Worm (Caenorhabditis elegans) whole organism, L1 larva: ENCODE data around the gene K10C8.4.

Experiments
- C04F5.9 ChIP-seq: sonication (generic microtip); optimal IDR thresholded peaks from 2 replicates; lab custom pipeline; 2016; ENCODE audit warnings: missing genetic modification characterization, missing compliant biosample characterization
- C16A3.4 ChIP-seq: fragments of 150-350 bp; optimal IDR thresholded peaks from 2 replicates; lab custom pipeline; 2014; ENCODE audit warnings: missing biosample characterization, missing genetic modification characterization
- C34B4.2 ChIP-seq: sonication (generic microtip); optimal IDR thresholded peaks from 2 replicates; lab custom pipeline; 2017; ENCODE audit warnings: mild to moderate bottlenecking, missing genetic modification characterization, missing compliant biosample characterization
- F16B12.6 ChIP-seq: fragments of 150-350 bp; optimal IDR thresholded peaks from 2 replicates; lab custom pipeline; 2014; ENCODE audit warnings: missing biosample characterization, missing genetic modification characterization
- Y116A8C.19 ChIP-seq: sonication (generic microtip); optimal IDR thresholded peaks from 2 replicates; lab custom pipeline; 2016; ENCODE audit warnings: missing compliant biosample characterization, missing genetic modification characterization, borderline replicate concordance
- ama-1 ChIP-seq: fragments of 150-350 bp; optimal IDR thresholded peaks from 2 replicates; lab custom pipeline; 2014
- blmp-1 ChIP-seq: fragments of 150-350 bp; optimal IDR thresholded peaks from 2 replicates; lab custom pipeline; 2014; ENCODE audit warnings: missing biosample characterization, missing genetic modification characterization
- ceh-63 ChIP-seq: fragments of 200-800 bp; sonication (Bioruptor generic); optimal IDR thresholded peaks from 2 replicates; lab custom pipeline; 2018; ENCODE audit warnings: mild to moderate bottlenecking, missing genetic modification characterization, missing compliant biosample characterization
- ceh-8 ChIP-seq: fragments of 200-800 bp; sonication (Bioruptor generic); optimal IDR thresholded peaks from 2 replicates; lab custom pipeline; 2018; ENCODE audit warnings: mild to moderate bottlenecking, missing genetic modification characterization, moderate library complexity, missing compliant biosample characterization
- ces-1 ChIP-seq: fragments of 150-350 bp; optimal IDR thresholded peaks from 2 replicates; lab custom pipeline; 2014; ENCODE audit warnings: missing biosample characterization, missing genetic modification reagents, missing genetic modification characterization
- dsc-1 ChIP-seq: sonication (generic microtip); optimal IDR thresholded peaks from 2 replicates; lab custom pipeline; 2016; ENCODE audit warnings: mild to moderate bottlenecking, missing genetic modification characterization, missing compliant biosample characterization
- efl-1 ChIP-seq, 4 experiments: fragments of 150-350 bp; optimal IDR thresholded peaks in 3 of 4; peaks in 1 of 4; 1 replicate in 1 of 4; 2 replicates in 3 of 4; lab custom pipeline; 2014; ENCODE audit warnings: missing biosample characterization in 2 of 4, missing genetic modification characterization in 2 of 4, missing genetic modification reagents in 2 of 4
- efl-3 ChIP-seq: fragments of 200-800 bp; sonication (Bioruptor generic); optimal IDR thresholded peaks from 2 replicates; lab custom pipeline; 2018; ENCODE audit warnings: mild to moderate bottlenecking, missing genetic modification characterization, missing compliant biosample characterization
- egl-13 ChIP-seq: sonication (generic microtip); optimal IDR thresholded peaks from 2 replicates; lab custom pipeline; 2016; ENCODE audit warnings: missing genotype, missing genetic modification reagents, missing genetic modification characterization, missing compliant biosample characterization
- elt-2 ChIP-seq: sonication (generic microtip); optimal IDR thresholded peaks from 2 replicates; lab custom pipeline; 2016; ENCODE audit warnings: missing genetic modification characterization, mild to moderate bottlenecking, inconsistent platforms, missing compliant biosample characterization, missing genetic modification reagents
- elt-3 ChIP-seq, 6 experiments: fragments of 150-350 bp in 1 of 6; sonication (generic microtip); optimal IDR thresholded peaks; 2 replicates each; lab custom pipeline; 2017 to 2018; ENCODE audit warnings: missing biosample characterization in 6 of 6, missing genetic modification characterization in 6 of 6, inconsistent platforms in 1 of 6
- fkh-8 ChIP-seq: sonication (generic microtip); optimal IDR thresholded peaks from 2 replicates; lab custom pipeline; 2016; ENCODE audit warnings: mild to moderate bottlenecking, missing genetic modification characterization, missing compliant biosample characterization
- hlh-4 ChIP-seq: sonication (generic microtip); optimal IDR thresholded peaks from 2 replicates; lab custom pipeline; 2016; ENCODE audit warnings: mild to moderate bottlenecking, missing genetic modification characterization, missing compliant biosample characterization
- jun-1 ChIP-seq: fragments of 150-350 bp; optimal IDR thresholded peaks from 2 replicates; lab custom pipeline; 2014; ENCODE audit warnings: missing biosample characterization, missing genetic modification reagents, missing genetic modification characterization
- lin-14 ChIP-seq: fragments of 200-800 bp; sonication (Bioruptor generic); optimal IDR thresholded peaks from 2 replicates; lab custom pipeline; 2018; ENCODE audit warnings: mild to moderate bottlenecking, missing genetic modification characterization, moderate library complexity, missing compliant biosample characterization
- lin-35 ChIP-seq, 2 experiments: fragments of 150-350 bp; optimal IDR thresholded peaks; 2 replicates each; lab custom pipeline; 2014; ENCODE audit warnings: missing biosample characterization in 2 of 2, missing genetic modification characterization in 2 of 2, missing genetic modification reagents in 2 of 2
- lsy-2 ChIP-seq, 2 experiments: fragments of 150-350 bp; optimal IDR thresholded peaks; 2 replicates each; lab custom pipeline; 2014; ENCODE audit warnings: missing biosample characterization in 2 of 2, missing genetic modification characterization in 2 of 2
- mdl-1 ChIP-seq, 2 experiments: fragments of 150-350 bp; optimal IDR thresholded peaks; 2 replicates each; lab custom pipeline; 2014 to 2017; ENCODE audit warnings: missing biosample characterization in 2 of 2, missing genetic modification characterization in 2 of 2, inconsistent platforms in 1 of 2
- mef-2 ChIP-seq: fragments of 150-350 bp; optimal IDR thresholded peaks from 2 replicates; lab custom pipeline; 2014; ENCODE audit warnings: missing biosample characterization, missing genetic modification characterization
- mep-1 ChIP-seq: fragments of 150-350 bp; optimal IDR thresholded peaks from 2 replicates; lab custom pipeline; 2014; ENCODE audit warnings: missing biosample characterization, missing genetic modification characterization
- nhr-11 ChIP-seq: fragments of 150-350 bp; optimal IDR thresholded peaks from 2 replicates; lab custom pipeline; 2014; ENCODE audit warnings: missing biosample characterization, missing genetic modification characterization
- nhr-12 ChIP-seq: sonication (generic microtip); optimal IDR thresholded peaks from 2 replicates; lab custom pipeline; 2017; ENCODE audit warnings: missing biosample characterization, missing genetic modification characterization
- nhr-20 ChIP-seq: sonication (generic microtip); optimal IDR thresholded peaks from 2 replicates; lab custom pipeline; 2016; ENCODE audit warnings: mild to moderate bottlenecking, missing genetic modification characterization, missing compliant biosample characterization
- nhr-71 ChIP-seq: sonication (generic microtip); optimal IDR thresholded peaks from 2 replicates; lab custom pipeline; 2016; ENCODE audit warnings: mild to moderate bottlenecking, missing genetic modification characterization, moderate library complexity, missing compliant biosample characterization
- nhr-85 ChIP-seq: sonication (generic microtip); peaks from one replicate; lab custom pipeline; 2016; ENCODE audit warnings: missing genetic modification characterization, inconsistent platforms, missing compliant biosample characterization
- nhr-90 ChIP-seq: sonication (generic microtip); optimal IDR thresholded peaks from 2 replicates; lab custom pipeline; 2016; ENCODE audit warnings: mild to moderate bottlenecking, missing genetic modification characterization, missing compliant biosample characterization; ENCODE audit not compliant: poor library complexity
- pag-3 ChIP-seq: sonication (generic microtip); optimal IDR thresholded peaks from 2 replicates; lab custom pipeline; 2017; ENCODE audit warnings: missing genetic modification characterization, mild to moderate bottlenecking, missing compliant biosample characterization, antibody characterized with exemption, borderline replicate concordance; ENCODE audit not compliant: insufficient read depth
- snpc-4 ChIP-seq: fragments of 150-350 bp; optimal IDR thresholded peaks from 2 replicates; lab custom pipeline; 2014; ENCODE audit warnings: missing biosample characterization, missing genetic modification characterization
- sox-4 ChIP-seq: sonication (generic microtip); optimal IDR thresholded peaks from 2 replicates; lab custom pipeline; 2016; ENCODE audit warnings: missing genetic modification characterization, missing compliant biosample characterization
- sptf-1 ChIP-seq: fragments of 150-350 bp; optimal IDR thresholded peaks from 2 replicates; lab custom pipeline; 2014; ENCODE audit warnings: missing biosample characterization, missing genetic modification characterization
- sup-37 ChIP-seq: fragments of 200-800 bp; sonication (Bioruptor generic); optimal IDR thresholded peaks from 2 replicates; lab custom pipeline; 2018; ENCODE audit warnings: mild to moderate bottlenecking, missing genetic modification characterization, missing compliant biosample characterization
- tbx-2 ChIP-seq: sonication (generic microtip); optimal IDR thresholded peaks from 2 replicates; lab custom pipeline; 2016; ENCODE audit warnings: missing genetic modification characterization, missing compliant biosample characterization
- unc-62 ChIP-seq: fragments of 150-350 bp; optimal IDR thresholded peaks from 2 replicates; lab custom pipeline; 2014; ENCODE audit warnings: missing biosample characterization, missing genetic modification reagents, missing genetic modification characterization
- unc-86 ChIP-seq: sonication (generic microtip); optimal IDR thresholded peaks from 2 replicates; lab custom pipeline; 2016; ENCODE audit warnings: missing genetic modification characterization, missing compliant biosample characterization
- unc-98 ChIP-seq: fragments of 200-800 bp; sonication (Bioruptor generic); IDR thresholded peaks from 2 replicates; pipeline ENCODE4 v1.3.6; 2022; ENCODE audit warnings: missing genetic modification characterization, missing compliant biosample characterization

Gene K10C8.4

ce11 chrV:12728062-12728665 is 32.1 kb downstream of the K10C8.4 start, which contains the start of the genes rpl-28 and mrpl-49 (continued):
- TF ChIP-seq tbx-2 (tag; lab: Kevin White, UChicago) (peak; percentile 83), ces-1 (GFP tag; lab: Kevin White, UChicago) (no peak), hlh-4 (tag; lab: Kevin White, UChicago) (no peak), dsc-1 (tag; lab: Kevin White, UChicago) (peak; percentile 71), ama-1 (no peak), nhr-12 (tag; lab: Kevin White, UChicago) (no peak), unc-62 (GFP tag; lab: Kevin White, UChicago) (no peak), mdl-1 (tag; optimal IDR thresholded peaks at IDR 0.05; lab: Kevin White, UChicago) (peak in 1 of 2 experiments; percentile 88), unc-98 (GFP tag; lab: Robert Waterston, UW) (no peak), ceh-63 (no peak), fkh-8 (tag; lab: Kevin White, UChicago) (peak; percentile 94), sptf-1 (tag; lab: Kevin White, UChicago) (no peak), C04F5.9 (peak; percentile 61), mef-2 (tag; lab: Kevin White, UChicago) (peak; percentile 29), Y116A8C.19 (no peak), C34B4.2 (no peak), unc-86 (tag; lab: Kevin White, UChicago) (peak; percentile 72), sox-4 (peak; percentile 21), ceh-8 (GFP tag; lab: Kevin White, UChicago) (peak; percentile 56)

ce11 chrV:12729220-12729619 is 33.2 kb downstream of the K10C8.4 start, which contains the start of gene R11D1.10:
Gene R11D1.10 (plus strand): TSS chrV:12729520.
- no peak for TF ChIP-seq efl-1 (optimal IDR thresholded peaks at IDR 0.05; lab: Kevin White, UChicago)
- peak in 1 of 2 experiments; percentile 70 for TF ChIP-seq efl-1 (GFP tag; optimal IDR thresholded peaks at IDR 0.05 in 1 of 2; lab: Kevin White, UChicago)
- no peak for TF ChIP-seq ceh-8 (GFP tag; lab: Kevin White, UChicago)

- TF ChIP-seq nhr-85 = peak; percentile 69
- TF ChIP-seq elt-2 (tag; lab: Kevin White, UChicago) = peak; percentile 80
- TF ChIP-seq egl-13 (tag; lab: Kevin White, UChicago) = no peak
- peak in 2 of 6 experiments; percentile 11 to 29 for TF ChIP-seq elt-3 (tag; optimal IDR thresholded peaks at IDR 0.05; lab: Kevin White, UChicago)
- TF ChIP-seq efl-1 (optimal IDR thresholded peaks at IDR 0.05; lab: Kevin White, UChicago) = no peak
- peak in 1 of 2 experiments; percentile 2 for TF ChIP-seq efl-1 (GFP tag; optimal IDR thresholded peaks at IDR 0.05 in 1 of 2; lab: Kevin White, UChicago)
- TF ChIP-seq jun-1 (tag; lab: Kevin White, UChicago) = peak; percentile 45
- no peak for TF ChIP-seq sup-37 (GFP tag; lab: Kevin White, UChicago)
Measured at ce11 chrV:12732734-12733133, 36.7 kb downstream of the K10C8.4 start.

ce11 chrV:12733465-12734248 is 37.6 kb downstream of the K10C8.4 start, which contains the start of the genes dhs-21 and xbx-9:
Gene dhs-21 (minus strand): TSS chrV:12733645.
Gene xbx-9 (plus strand): TSS chrV:12734198.
- no peak for TF ChIP-seq C16A3.4 (tag; lab: Kevin White, UChicago)
- no peak for TF ChIP-seq snpc-4 (tag; lab: Kevin White, UChicago)
- peak in 4 of 6 experiments; percentile 32 to 88 (median 74) for TF ChIP-seq elt-3 (tag; optimal IDR thresholded peaks at IDR 0.05; lab: Kevin White, UChicago)
- peak; percentile 60 for TF ChIP-seq elt-2 (tag; lab: Kevin White, UChicago)
- no peak for TF ChIP-seq mep-1 (tag; lab: Kevin White, UChicago)
- no peak for TF ChIP-seq sox-4
- peak in 1 of 2 experiments; percentile 26 for TF ChIP-seq lsy-2 (tag; optimal IDR thresholded peaks at IDR 0.05; lab: Kevin White, UChicago)
- no peak for TF ChIP-seq ama-1
- TF ChIP-seq nhr-71 (tag; lab: Kevin White, UChicago) = peak; percentile 35
- no peak for TF ChIP-seq C34B4.2
- TF ChIP-seq lin-14 = peak; percentile 31
- TF ChIP-seq efl-3 = no peak
- TF ChIP-seq nhr-90 (tag; lab: Kevin White, UChicago) = peak; percentile 7
- peak in 1 of 2 experiments; percentile 39 for TF ChIP-seq lin-35 (GFP tag; optimal IDR thresholded peaks at IDR 0.05; lab: Kevin White, UChicago)
- peak; percentile 43 for TF ChIP-seq nhr-20 (tag; lab: Kevin White, UChicago)
- TF ChIP-seq pag-3 = no peak
- peak; percentile 48 for TF ChIP-seq blmp-1 (tag; lab: Kevin White, UChicago)
- TF ChIP-seq nhr-11 = no peak
- no peak for TF ChIP-seq F16B12.6
